Fruit fly (Drosophila melanogaster): ENCODE results near the gene app.

app gene

DNA sequence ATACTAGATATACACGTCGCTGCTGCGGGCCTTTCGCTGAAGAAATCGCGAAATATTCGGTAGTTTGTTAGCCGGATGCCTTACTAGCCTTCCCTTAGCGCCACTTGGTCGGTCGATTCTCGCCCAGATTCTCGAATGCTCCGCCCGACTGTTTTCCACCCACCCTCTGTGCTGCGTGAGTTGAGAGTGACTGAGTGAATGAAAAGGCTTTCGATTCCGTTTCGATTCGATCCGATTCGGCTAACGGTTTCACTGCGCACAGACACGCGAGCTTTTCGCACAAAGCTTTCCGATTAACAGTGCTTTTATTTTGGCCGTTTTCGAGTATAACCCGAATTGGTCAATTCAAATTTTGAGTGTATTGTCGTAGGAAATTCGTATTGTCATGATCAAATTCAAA, 62.9 kb downstream of the app start, which contains the start of gene Ak1 (continued):
- no peak for TF ChIP-seq slbo (GFP tag; IDR thresholded peaks at IDR 0.05)
- TF ChIP-seq CG31388 (GFP tag; optimal IDR thresholded peaks at IDR 0.05), result no peak
- TF ChIP-seq Lim3 (GFP tag; IDR thresholded peaks at IDR 0.05), result no peak
- no peak for TF ChIP-seq ken (GFP tag; IDR thresholded peaks at IDR 0.05)
- TF ChIP-seq dysf (GFP tag; IDR thresholded peaks at IDR 0.05), result no peak
- no peak for TF ChIP-seq trem (tag; optimal IDR thresholded peaks at IDR 0.05)
- TF ChIP-seq abd-A (tag; optimal IDR thresholded peaks at IDR 0.05), result peak; percentile 46
- TF ChIP-seq CG7987 (GFP tag; optimal IDR thresholded peaks at IDR 0.05), result no peak
- TF ChIP-seq bbx (GFP tag; IDR thresholded peaks at IDR 0.05; ENCODE audit: partially characterized antibody), result peak; percentile 37; the same call in 1 of the 2 replicates
- TF ChIP-seq jing (GFP tag; optimal IDR thresholded peaks at IDR 0.05), result no peak
- no peak for TF ChIP-seq Oli (tag; optimal IDR thresholded peaks at IDR 0.05)
- no peak for TF ChIP-seq bcd (GFP tag; optimal IDR thresholded peaks at IDR 0.05)
- no peak for TF ChIP-seq ac (GFP tag; optimal IDR thresholded peaks at IDR 0.05)
- TF ChIP-seq ara (GFP tag; IDR thresholded peaks at IDR 0.05), result no peak
- TF ChIP-seq CG13894 (tag; optimal IDR thresholded peaks at IDR 0.05), result peak; percentile 70
- no peak for TF ChIP-seq Nf-YC (tag; optimal IDR thresholded peaks at IDR 0.05)
- TF ChIP-seq Sry-β (GFP tag; optimal IDR thresholded peaks at IDR 0.05), result no peak
- no peak for TF ChIP-seq Sry-δ (GFP tag; optimal IDR thresholded peaks at IDR 0.05)
- TF ChIP-seq CG6813 (GFP tag; optimal IDR thresholded peaks at IDR 0.05), result peak; percentile 28
- TF ChIP-seq CG15514 (GFP tag; optimal IDR thresholded peaks at IDR 0.05), result peak; percentile 19
- no peak for TF ChIP-seq E2f2 (GFP tag; IDR thresholded peaks at IDR 0.05)
- TF ChIP-seq CG12769 (tag; optimal IDR thresholded peaks at IDR 0.05), result peak; percentile 60
- peak; percentile 26 for TF ChIP-seq mirr (GFP tag; optimal IDR thresholded peaks at IDR 0.05)
- no peak for TF ChIP-seq bsh (GFP tag; optimal IDR thresholded peaks at IDR 0.05)
- TF ChIP-seq CG12744 (GFP tag; optimal IDR thresholded peaks at IDR 0.05), result no peak
- no peak for TF ChIP-seq so (GFP tag; IDR thresholded peaks at IDR 0.05)
- TF ChIP-seq tx (GFP tag; optimal IDR thresholded peaks at IDR 0.05), result no peak
- TF ChIP-seq sob (GFP tag; IDR thresholded peaks at IDR 0.05), result peak; percentile 33; the same call in 1 of the 2 replicates
- no peak for TF ChIP-seq ro (GFP tag; IDR thresholded peaks at IDR 0.05)
- no peak for TF ChIP-seq CG4854 (GFP tag; optimal IDR thresholded peaks at IDR 0.05)
- TF ChIP-seq sens (GFP tag), result no peak
- peak; percentile 28 for TF ChIP-seq Fer1 (GFP tag; optimal IDR thresholded peaks at IDR 0.05)
- TF ChIP-seq CG1529 (GFP tag; optimal IDR thresholded peaks at IDR 0.05), result no peak
- TF ChIP-seq pzg (GFP tag; optimal IDR thresholded peaks at IDR 0.05), result peak; percentile 23
- TF ChIP-seq Abd-B (GFP tag; optimal IDR thresholded peaks at IDR 0.05), result no peak
- no peak for TF ChIP-seq CG11398 (GFP tag; optimal IDR thresholded peaks at IDR 0.05)
- TF ChIP-seq CG34376 (GFP tag; optimal IDR thresholded peaks at IDR 0.05), result peak; percentile 31
- peak; percentile 32 for TF ChIP-seq B-H2 (GFP tag; optimal IDR thresholded peaks at IDR 0.05)
- no peak for TF ChIP-seq CG31441 (GFP tag; IDR thresholded peaks at IDR 0.05)
- no peak for TF ChIP-seq NfI (GFP tag; optimal IDR thresholded peaks at IDR 0.05)
- no peak for TF ChIP-seq CG6654 (GFP tag; optimal IDR thresholded peaks at IDR 0.05)
- no peak for TF ChIP-seq kah (GFP tag; optimal IDR thresholded peaks at IDR 0.05)
- TF ChIP-seq exex (tag; optimal IDR thresholded peaks at IDR 0.05), result peak; percentile 9
- TF ChIP-seq CG2678 (tag; optimal IDR thresholded peaks at IDR 0.05), result no peak
- TF ChIP-seq MESR4 (GFP tag; optimal IDR thresholded peaks at IDR 0.05), result no peak
- TF ChIP-seq gcm (GFP tag; optimal IDR thresholded peaks at IDR 0.05), result no peak
- TF ChIP-seq Sin3A (optimal IDR thresholded peaks at IDR 0.05), result no peak
- TF ChIP-seq CrebB (tag; optimal IDR thresholded peaks at IDR 0.05), result peak; percentile 43
- TF ChIP-seq Bgb (GFP tag; IDR thresholded peaks at IDR 0.05; ENCODE audit: partially characterized antibody), result peak; percentile 59; the same call in 1 of the 2 replicates
- no peak for TF ChIP-seq CG9727 (GFP tag; optimal IDR thresholded peaks at IDR 0.05)
- TF ChIP-seq CG4424 (GFP tag; optimal IDR thresholded peaks at IDR 0.05), result no peak

Measured in whole organism, embryonic.